Fruit fly (Drosophila melanogaster) whole organism, pupa: Measurements from ENCODE around the gene wam.
A peak's percentile ranks its signal among the peaks of the same experiment; 100 is the strongest.

Experiments
- CG10348 ChIP-seq: fragments of 200-800 bp; sonication (Bioruptor generic); IDR thresholded peaks from 2 replicates; pipeline ENCODE4 v1.3.6; 2022; ENCODE audit warnings: missing biosample characterization, missing genetic modification characterization
- CG14655 ChIP-seq: fragments of 200-800 bp; sonication (Bioruptor generic); optimal IDR thresholded peaks from 3 replicates; lab custom pipeline; 2017; ENCODE audit warnings: mild to moderate bottlenecking, missing biosample characterization, missing genetic modification reagents, missing genetic modification characterization
- CG15710 ChIP-seq: fragments of 200-800 bp; sonication (Bioruptor generic); optimal IDR thresholded peaks from 2 replicates; lab custom pipeline; 2018; ENCODE audit warnings: missing biosample characterization, mild to moderate bottlenecking, missing genetic modification characterization, moderate library complexity
- CG17806 ChIP-seq: fragments of 200-800 bp; sonication (Bioruptor generic); optimal IDR thresholded peaks from 2 replicates; lab custom pipeline; 2018; ENCODE audit warnings: missing biosample characterization, mild to moderate bottlenecking, missing genetic modification characterization, moderate library complexity
- CG34367 ChIP-seq: fragments of 200-800 bp; sonication (Bioruptor generic); optimal IDR thresholded peaks from 2 replicates; lab custom pipeline; 2018; ENCODE audit warnings: missing biosample characterization, mild to moderate bottlenecking, missing genetic modification characterization
- CG9948 ChIP-seq: fragments of 200-800 bp; sonication (Bioruptor generic); optimal IDR thresholded peaks from 2 replicates; lab custom pipeline; 2018; ENCODE audit warnings: missing biosample characterization, mild to moderate bottlenecking, missing genetic modification characterization, moderate library complexity
- D1 ChIP-seq: fragments of 200-800 bp; sonication (Bioruptor generic); optimal IDR thresholded peaks from 2 replicates; lab custom pipeline; 2018; ENCODE audit warnings: missing biosample characterization, mild to moderate bottlenecking, missing genetic modification characterization, moderate library complexity
- Ets98B ChIP-seq: fragments of 200-800 bp; sonication (Bioruptor generic); IDR thresholded peaks from 2 replicates; pipeline ENCODE4 v1.3.6; 2022; ENCODE audit warnings: missing biosample characterization, missing genetic modification characterization
- Pif1A ChIP-seq: fragments of 200-800 bp; sonication (Bioruptor generic); optimal IDR thresholded peaks from 3 replicates; lab custom pipeline; 2016; ENCODE audit warnings: missing biosample characterization, missing genetic modification characterization
- fd96Ca ChIP-seq: fragments of 200-800 bp; sonication (Bioruptor generic); IDR thresholded peaks from 3 replicates; pipeline ENCODE4 v1.3.6; 2022; ENCODE audit warnings: missing biosample characterization, missing genetic modification characterization
- gl ChIP-seq: fragments of 200-800 bp; sonication (Bioruptor generic); optimal IDR thresholded peaks from 2 replicates; lab custom pipeline; 2018; ENCODE audit warnings: missing biosample characterization, mild to moderate bottlenecking, missing genetic modification characterization
- rn ChIP-seq: fragments of 200-800 bp; sonication (Bioruptor generic); IDR thresholded peaks from 2 replicates; pipeline ENCODE4 v1.3.6; 2022; ENCODE audit warnings: missing biosample characterization, missing genetic modification characterization

DNA sequence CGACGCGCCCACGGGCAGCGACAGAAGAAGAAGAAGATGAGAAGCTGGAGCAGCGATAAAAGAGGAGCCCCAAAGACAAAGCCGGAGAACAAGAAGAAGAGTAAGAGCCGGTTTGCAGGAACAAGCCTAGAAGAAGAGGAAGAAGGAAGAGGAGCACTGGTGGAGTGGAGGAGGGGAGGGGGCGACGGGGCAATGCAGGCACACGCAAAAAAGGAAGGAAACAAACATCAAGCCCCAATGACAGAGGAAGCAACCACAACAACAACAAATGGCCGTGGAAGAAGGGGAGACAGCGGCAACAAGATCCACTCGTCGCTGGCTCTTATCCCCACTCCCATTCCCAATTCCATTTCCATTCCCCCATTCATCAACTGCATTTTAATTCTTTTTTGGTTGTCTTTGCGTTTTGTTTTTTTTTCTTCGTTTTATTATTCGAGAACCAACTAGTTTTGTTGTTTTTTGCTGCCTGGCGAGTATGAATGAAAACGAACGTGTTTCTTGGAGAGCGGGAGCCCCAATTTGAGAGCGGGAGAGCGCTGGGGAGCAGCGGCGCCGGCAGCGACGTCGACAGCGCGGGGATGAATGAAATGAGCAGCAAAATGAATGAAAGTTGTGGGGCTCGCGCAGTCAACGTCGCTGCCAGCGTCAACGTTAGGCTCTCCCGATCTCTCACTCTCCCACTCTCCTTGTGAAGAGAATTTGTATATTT, 46.3 kb upstream of the wam start:
- TF ChIP-seq CG9948 (tag; lab: Kevin White, UChicago) (peak; percentile 91), CG34367 (peak; percentile 97), CG14655 (GFP tag; lab: Kevin White, UChicago) (peak; percentile 92), CG10348 (GFP tag; lab: Robert Waterston, UW) (no peak), Pif1A (GFP tag; lab: Kevin White, UChicago) (peak; percentile 96), gl (tag; lab: Kevin White, UChicago) (peak; percentile 99), rn (peak; percentile 87), Ets98B (GFP tag; lab: Robert Waterston, UW) (peak; percentile 95), CG15710 (tag; lab: Kevin White, UChicago) (peak; percentile 92), fd96Ca (GFP tag; lab: Robert Waterston, UW) (peak; percentile 94), D1 (tag; lab: Kevin White, UChicago) (peak; percentile 64), CG17806 (tag; lab: Kevin White, UChicago) (peak; percentile 91)
